Worm (Caenorhabditis elegans) whole organism, midembryonic: ENCODE data around the gene Y62H9A.2.

Experiments
- T22C8.4 ChIP-seq: fragments of 200-800 bp; sonication (Bioruptor generic); IDR thresholded peaks from 2 replicates; pipeline ENCODE4 v1.3.6; 2022; ENCODE audit warnings: missing genetic modification characterization, missing compliant biosample characterization
- cog-1 ChIP-seq: sonication (generic microtip); optimal IDR thresholded peaks from 2 replicates; lab custom pipeline; 2016; ENCODE audit warnings: missing genetic modification characterization, missing compliant biosample characterization
- flt-1 ChIP-seq: fragments of 200-800 bp; sonication (Bioruptor generic); IDR thresholded peaks from 2 replicates; pipeline ENCODE4 v1.3.6; 2022; ENCODE audit warnings: missing genetic modification characterization, missing compliant biosample characterization
- klf-2 ChIP-seq: fragments of 200-800 bp; sonication (Bioruptor generic); conservative IDR thresholded peaks from 2 replicates; pipeline ENCODE4 v1.3.6; 2022; ENCODE audit warnings: missing genetic modification reagents, missing genetic modification characterization, missing compliant biosample characterization
- med-1 ChIP-seq: sonication (generic microtip); optimal IDR thresholded peaks from 2 replicates; lab custom pipeline; 2017; ENCODE audit warnings: missing genetic modification characterization, mild to moderate bottlenecking, missing compliant biosample characterization, antibody characterized with exemption, missing genetic modification reagents; ENCODE audit not compliant: insufficient read depth
- ref-1 ChIP-seq: fragments of 200-800 bp; sonication (Bioruptor generic); conservative IDR thresholded peaks from 2 replicates; pipeline ENCODE4 v1.3.6; 2022; ENCODE audit warnings: missing genetic modification reagents, missing genetic modification characterization, missing compliant biosample characterization
- tab-1 ChIP-seq: fragments of 200-800 bp; sonication (Bioruptor generic); IDR thresholded peaks from 2 replicates; pipeline ENCODE4 v1.3.6; 2022; ENCODE audit warnings: missing genetic modification characterization, missing compliant biosample characterization
- ztf-23 ChIP-seq: fragments of 200-800 bp; sonication (Bioruptor generic); IDR thresholded peaks from 2 replicates; pipeline ENCODE4 v1.3.6; 2022; ENCODE audit warnings: missing genetic modification reagents, missing genetic modification characterization, missing compliant biosample characterization
- ztf-29 ChIP-seq: fragments of 200-800 bp; sonication (Bioruptor generic); IDR thresholded peaks from 2 replicates; pipeline ENCODE4 v1.3.6; 2022; ENCODE audit warnings: missing genetic modification reagents, missing genetic modification characterization, missing compliant biosample characterization

Y62H9A.2 gene

ce11 chrX:11908226-11908625 is 30.2 kb upstream of the Y62H9A.2 start:
- TF ChIP-seq T22C8.4 (GFP tag; lab: Robert Waterston, UW) (no peak), cog-1 (tag; lab: Kevin White, UChicago) (no peak), ref-1 (GFP tag; lab: Robert Waterston, UW) (no peak), tab-1 (GFP tag; lab: Robert Waterston, UW) (no peak)

- TF ChIP-seq tab-1 (GFP tag; lab: Robert Waterston, UW): no peak
- TF ChIP-seq med-1 (GFP tag; lab: Kevin White, UChicago): no peak
- no peak for TF ChIP-seq ref-1 (GFP tag; lab: Robert Waterston, UW)
- no peak for TF ChIP-seq ztf-23 (GFP tag; lab: Robert Waterston, UW)
- no peak for TF ChIP-seq cog-1 (tag; lab: Kevin White, UChicago)
- no peak for TF ChIP-seq T22C8.4 (GFP tag; lab: Robert Waterston, UW)
- no peak for TF ChIP-seq klf-2 (GFP tag; lab: Robert Waterston, UW)
- TF ChIP-seq flt-1 (GFP tag; lab: Robert Waterston, UW): no peak
- no peak for TF ChIP-seq ztf-29
Measured at ce11 chrX:11907263-11907662, 29.3 kb upstream of the Y62H9A.2 start, which contains the start of gene Y62H9A.11. TSS of gene Y62H9A.11 (minus strand) at chrX:11907363.

DNA sequence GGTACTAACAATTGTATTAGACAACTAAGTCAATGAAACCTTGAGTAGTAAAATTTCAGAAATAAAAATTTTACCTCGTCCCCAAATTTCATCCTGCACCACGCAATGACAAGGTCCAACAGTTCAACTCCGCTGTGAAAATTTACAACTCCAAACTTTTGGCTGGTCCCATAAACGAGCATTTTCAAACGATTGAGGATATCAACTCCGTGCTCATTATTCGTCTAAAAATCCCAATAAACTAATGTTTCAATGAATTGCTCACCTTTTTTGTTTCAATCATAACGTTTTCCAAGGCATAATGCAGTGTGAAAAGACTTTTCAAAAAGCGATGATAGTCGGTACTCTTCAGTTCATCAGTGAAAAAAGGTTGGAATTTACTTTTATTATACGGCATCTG is 28.6 kb upstream of the Y62H9A.2 start:
- TF ChIP-seq flt-1 (GFP tag; lab: Robert Waterston, UW) (no peak), cog-1 (tag; lab: Kevin White, UChicago) (no peak), med-1 (GFP tag; lab: Kevin White, UChicago) (no peak), ztf-23 (GFP tag; lab: Robert Waterston, UW) (no peak), tab-1 (GFP tag; lab: Robert Waterston, UW) (no peak), T22C8.4 (GFP tag; lab: Robert Waterston, UW) (no peak), klf-2 (GFP tag; lab: Robert Waterston, UW) (no peak), ref-1 (GFP tag; lab: Robert Waterston, UW) (no peak), ztf-29 (no peak)

DNA sequence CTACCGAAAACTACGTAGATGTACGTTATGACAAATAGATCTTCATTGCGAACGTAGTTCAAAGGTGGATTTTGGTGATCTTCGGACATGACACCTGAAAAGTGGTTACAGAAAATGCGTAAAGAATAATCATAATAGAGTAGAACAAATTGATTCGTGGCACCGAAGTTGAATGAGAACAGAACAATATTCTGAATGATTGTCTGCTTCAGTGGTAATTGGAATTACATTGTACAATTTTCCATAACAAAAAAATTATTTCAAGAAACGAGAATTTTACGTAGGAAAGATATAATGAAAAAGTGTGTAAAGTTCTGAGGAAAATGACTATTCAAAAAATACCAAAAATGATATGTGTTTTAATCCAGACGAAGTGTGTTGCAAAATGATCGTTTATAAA is 24.7 kb upstream of the Y62H9A.2 start, which contains the start of gene Y62H9A.10:
Gene Y62H9A.10 (minus strand): TSS at position 101 of the 400 bp plus-strand sequence.
- TF ChIP-seq klf-2 (GFP tag; lab: Robert Waterston, UW) (no peak), flt-1 (GFP tag; lab: Robert Waterston, UW) (no peak), ztf-29 (no peak), tab-1 (GFP tag; lab: Robert Waterston, UW) (no peak), cog-1 (tag; lab: Kevin White, UChicago) (no peak), med-1 (GFP tag; lab: Kevin White, UChicago) (no peak), T22C8.4 (GFP tag; lab: Robert Waterston, UW) (no peak), ref-1 (GFP tag; lab: Robert Waterston, UW) (no peak), ztf-23 (GFP tag; lab: Robert Waterston, UW) (no peak)

- no peak for TF ChIP-seq tab-1 (GFP tag; lab: Robert Waterston, UW)
- no peak for TF ChIP-seq ref-1 (GFP tag; lab: Robert Waterston, UW)
- TF ChIP-seq cog-1 (tag; lab: Kevin White, UChicago): no peak
- TF ChIP-seq klf-2 (GFP tag; lab: Robert Waterston, UW): no peak
- TF ChIP-seq med-1 (GFP tag; lab: Kevin White, UChicago): no peak
- no peak for TF ChIP-seq ztf-29
- TF ChIP-seq ztf-23 (GFP tag; lab: Robert Waterston, UW): no peak
- TF ChIP-seq T22C8.4 (GFP tag; lab: Robert Waterston, UW): no peak; the same call in none of the 2 replicates
- no peak for TF ChIP-seq flt-1 (GFP tag; lab: Robert Waterston, UW)
Measured at ce11 chrX:11899031-11899430, 21.0 kb upstream of the Y62H9A.2 start.

ce11 chrX:11898040-11898439 is 20.0 kb upstream of the Y62H9A.2 start, which contains the start of gene Y62H9A.9:
TSS of gene Y62H9A.9 (minus strand) at chrX:11898140.
- TF ChIP-seq ztf-29: no peak
- TF ChIP-seq cog-1 (tag; lab: Kevin White, UChicago): no peak
- TF ChIP-seq med-1 (GFP tag; lab: Kevin White, UChicago): no peak
- TF ChIP-seq klf-2 (GFP tag; lab: Robert Waterston, UW): no peak
- no peak for TF ChIP-seq ztf-23 (GFP tag; lab: Robert Waterston, UW)
- TF ChIP-seq flt-1 (GFP tag; lab: Robert Waterston, UW): no peak
- no peak for TF ChIP-seq T22C8.4 (GFP tag; lab: Robert Waterston, UW)
- TF ChIP-seq ref-1 (GFP tag; lab: Robert Waterston, UW): no peak
- no peak for TF ChIP-seq tab-1 (GFP tag; lab: Robert Waterston, UW)

DNA sequence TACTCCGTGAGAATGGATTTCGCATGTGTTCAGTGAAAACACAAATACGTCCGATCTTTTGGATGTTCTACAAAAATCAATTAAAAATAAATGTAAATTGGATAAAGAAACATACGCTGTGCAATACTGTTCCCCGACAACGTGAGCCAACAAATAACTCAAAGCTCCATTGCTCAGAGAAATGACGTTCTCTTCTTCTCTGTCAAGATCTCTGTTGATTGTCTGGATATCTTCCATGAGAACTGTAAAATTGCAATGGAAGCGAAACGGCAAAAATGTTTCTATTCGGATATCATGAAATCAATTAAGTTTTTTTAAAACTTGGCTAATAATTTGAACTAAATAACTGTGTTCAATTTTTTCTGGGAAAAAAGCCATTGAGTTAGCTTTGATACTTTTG is 18.7 kb upstream of the Y62H9A.2 start:
- TF ChIP-seq flt-1 (GFP tag; lab: Robert Waterston, UW) (no peak), klf-2 (GFP tag; lab: Robert Waterston, UW) (no peak), med-1 (GFP tag; lab: Kevin White, UChicago) (no peak), tab-1 (GFP tag; lab: Robert Waterston, UW) (no peak), cog-1 (tag; lab: Kevin White, UChicago) (no peak), T22C8.4 (GFP tag; lab: Robert Waterston, UW) (no peak), ztf-23 (GFP tag; lab: Robert Waterston, UW) (no peak), ztf-29 (no peak), ref-1 (GFP tag; lab: Robert Waterston, UW) (no peak)

- TF ChIP-seq cog-1 (tag; lab: Kevin White, UChicago): no peak
- no peak for TF ChIP-seq med-1 (GFP tag; lab: Kevin White, UChicago)
- no peak for TF ChIP-seq klf-2 (GFP tag; lab: Robert Waterston, UW)
- no peak for TF ChIP-seq tab-1 (GFP tag; lab: Robert Waterston, UW)
- no peak for TF ChIP-seq ztf-29
- no peak for TF ChIP-seq ref-1 (GFP tag; lab: Robert Waterston, UW)
- no peak for TF ChIP-seq T22C8.4 (GFP tag; lab: Robert Waterston, UW)
- TF ChIP-seq ztf-23 (GFP tag; lab: Robert Waterston, UW): no peak
- no peak for TF ChIP-seq flt-1 (GFP tag; lab: Robert Waterston, UW)
Measured at ce11 chrX:11892328-11892727, 14.3 kb upstream of the Y62H9A.2 start, which contains the start of gene Y62H9A.8. TSS of gene Y62H9A.8 (minus strand) at chrX:11892428.

DNA sequence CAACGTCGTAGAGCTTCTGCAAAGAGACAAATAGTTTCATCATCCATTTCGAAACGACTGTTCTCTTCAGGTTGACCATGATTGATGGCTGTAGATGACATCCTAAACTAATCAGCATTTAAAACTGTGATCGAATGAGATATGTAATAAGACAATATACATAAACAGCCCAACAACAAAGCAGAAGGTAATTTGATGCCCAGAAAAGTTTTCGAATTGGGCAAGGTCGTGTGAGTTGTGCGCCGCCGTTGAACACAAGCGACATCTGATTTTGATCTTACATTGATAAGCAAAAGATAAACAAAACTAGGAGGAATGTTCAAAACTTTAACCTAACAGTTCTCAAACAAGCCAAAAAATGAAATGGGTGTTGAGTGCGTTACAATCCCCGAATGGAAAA is 7.6 kb upstream of the Y62H9A.2 start, which contains the start of gene Y62H9A.7:
Gene Y62H9A.7 (minus strand): TSS at position 101 of the 400 bp plus-strand sequence.
- TF ChIP-seq cog-1 (tag; lab: Kevin White, UChicago): no peak
- no peak for TF ChIP-seq klf-2 (GFP tag; lab: Robert Waterston, UW)
- no peak for TF ChIP-seq med-1 (GFP tag; lab: Kevin White, UChicago)
- no peak for TF ChIP-seq ref-1 (GFP tag; lab: Robert Waterston, UW)
- TF ChIP-seq T22C8.4 (GFP tag; lab: Robert Waterston, UW): no peak
- TF ChIP-seq ztf-29: no peak
- no peak for TF ChIP-seq ztf-23 (GFP tag; lab: Robert Waterston, UW)
- TF ChIP-seq tab-1 (GFP tag; lab: Robert Waterston, UW): no peak
- no peak for TF ChIP-seq flt-1 (GFP tag; lab: Robert Waterston, UW)
